Fruit fly (Drosophila melanogaster): ENCODE results near the gene CG11590.

The CG11590 gene

dm6 chrX:14169068-14169642, 30.8 kb upstream of the CG11590 start, which contains the start of gene CG12480 (continued):
- TF ChIP-seq usp (GFP tag; optimal IDR thresholded peaks at IDR 0.05) (no peak), CG9932 (GFP tag; IDR thresholded peaks at IDR 0.05) (peak; percentile 87), CG8944 (GFP tag; optimal IDR thresholded peaks at IDR 0.05) (no peak), CG1233 (GFP tag; optimal IDR thresholded peaks at IDR 0.05) (peak; percentile 38), CG15696 (tag; optimal IDR thresholded peaks at IDR 0.05) (no peak), CG1832 (GFP tag; optimal IDR thresholded peaks at IDR 0.05) (no peak), HHEX (GFP tag; optimal IDR thresholded peaks at IDR 0.05) (peak; percentile 46), Chrac-16 (GFP tag; optimal IDR thresholded peaks at IDR 0.05) (peak; percentile 5), Mad (GFP tag; optimal IDR thresholded peaks at IDR 0.05) (no peak), CG6683 (GFP tag; optimal IDR thresholded peaks at IDR 0.05) (no peak), pum (GFP tag; optimal IDR thresholded peaks at IDR 0.05) (no peak), sqz (GFP tag; optimal IDR thresholded peaks at IDR 0.05) (no peak), CG8281 (tag; optimal IDR thresholded peaks at IDR 0.05) (no peak), ranshi (GFP tag; IDR thresholded peaks at IDR 0.05) (peak; percentile 55; the same call in 1 of the 2 replicates), eyg (GFP tag; optimal IDR thresholded peaks at IDR 0.05) (no peak), CG11504 (tag; optimal IDR thresholded peaks at IDR 0.05) (peak; percentile 27), abd-A (tag; optimal IDR thresholded peaks at IDR 0.05) (peak; percentile 28), CG2120 (GFP tag; optimal IDR thresholded peaks at IDR 0.05) (peak; percentile 82), sna (GFP tag; IDR thresholded peaks at IDR 0.05; ENCODE audit: partially characterized antibody) (no peak), Usf (GFP tag; optimal IDR thresholded peaks at IDR 0.05) (peak; percentile 12), nerfin-1 (tag; optimal IDR thresholded peaks at IDR 0.05) (no peak), danr (GFP tag; IDR thresholded peaks at IDR 0.05) (no peak), YL-1 (GFP tag; optimal IDR thresholded peaks at IDR 0.05) (no peak), Hsf (GFP tag; optimal IDR thresholded peaks at IDR 0.05) (peak; percentile 33), tgo (GFP tag; IDR thresholded peaks at IDR 0.05) (no peak), NfI (GFP tag; optimal IDR thresholded peaks at IDR 0.05) (peak; percentile 62), seq (GFP tag; IDR thresholded peaks at IDR 0.05) (no peak), CG17568 (GFP tag; optimal IDR thresholded peaks at IDR 0.05) (no peak), CG32772 (GFP tag; IDR thresholded peaks at IDR 0.05) (peak; percentile 13; the same call in 1 of the 2 replicates), Mrtf (GFP tag; IDR thresholded peaks at IDR 0.05) (no peak), schlank (tag; optimal IDR thresholded peaks at IDR 0.05) (peak; percentile 55), zfh2 (GFP tag; optimal IDR thresholded peaks at IDR 0.05) (peak; percentile 62), CG32767 (GFP tag; IDR thresholded peaks at IDR 0.05) (no peak), CG1792 (GFP tag; optimal IDR thresholded peaks at IDR 0.05) (no peak), Ssrp (tag; optimal IDR thresholded peaks at IDR 0.05) (no peak), eve (GFP tag; optimal IDR thresholded peaks at IDR 0.05) (no peak), Dbx (GFP tag; IDR thresholded peaks at IDR 0.05) (peak; percentile 68; the same call in 1 of the 3 replicates), Spps (tag; optimal IDR thresholded peaks at IDR 0.05) (no peak), CG13296 (GFP tag; optimal IDR thresholded peaks at IDR 0.05) (peak; percentile 51), ind (GFP tag; optimal IDR thresholded peaks at IDR 0.05) (peak; percentile 34), crc (GFP tag; optimal IDR thresholded peaks at IDR 0.05) (no peak), NK7.1 (GFP tag; optimal IDR thresholded peaks at IDR 0.05) (no peak), CG14014 (GFP tag; IDR thresholded peaks at IDR 0.05) (peak; percentile 58; the same call in 1 of the 2 replicates), CG2199 (GFP tag; IDR thresholded peaks at IDR 0.05) (no peak), vnd (GFP tag; IDR thresholded peaks at IDR 0.05; ENCODE audit: partially characterized antibody) (no peak), fu2 (GFP tag; optimal IDR thresholded peaks at IDR 0.05) (peak; percentile 42), lab (GFP tag; optimal IDR thresholded peaks at IDR 0.05) (peak; percentile 70), E2f2 (GFP tag; IDR thresholded peaks at IDR 0.05) (no peak), phol (tag; optimal IDR thresholded peaks at IDR 0.05) (no peak), HLH4C (GFP tag; IDR thresholded peaks at IDR 0.05; ENCODE audit: partially characterized antibody) (no peak), gsb (GFP tag; IDR thresholded peaks at IDR 0.05) (peak; percentile 64)

Data from whole organism, embryonic.